Worm (Caenorhabditis elegans) whole organism, L2 larva: Measurements from ENCODE around the gene wdr-46.
A peak's percentile ranks its signal among the peaks of the same experiment; 100 is the strongest.

Experiments
- C34F6.9 ChIP-seq: fragments of 150-350 bp; optimal IDR thresholded peaks from 2 replicates; lab custom pipeline; 2014; ENCODE audit warnings: missing biosample characterization, missing genetic modification characterization
- F13H6.1 ChIP-seq: sonication (generic microtip); optimal IDR thresholded peaks from 2 replicates; lab custom pipeline; 2016; ENCODE audit warnings: missing genetic modification characterization, missing compliant biosample characterization
- R02D3.7 ChIP-seq: fragments of 150-350 bp; optimal IDR thresholded peaks from 2 replicates; lab custom pipeline; 2014; ENCODE audit warnings: missing biosample characterization, missing genetic modification characterization
- Y55F3AM.14 ChIP-seq: fragments of 200-800 bp; sonication (Bioruptor generic); optimal IDR thresholded peaks from 2 replicates; lab custom pipeline; 2018; ENCODE audit warnings: mild to moderate bottlenecking, missing genetic modification characterization, missing compliant biosample characterization
- ZK546.5 ChIP-seq: sonication (generic microtip); optimal IDR thresholded peaks from 2 replicates; lab custom pipeline; 2017; ENCODE audit warnings: missing biosample characterization, missing genetic modification characterization
- alr-1 ChIP-seq: fragments of 150-350 bp; optimal IDR thresholded peaks from 2 replicates; lab custom pipeline; 2014; ENCODE audit warnings: missing biosample characterization, missing genetic modification characterization
- aly-2 ChIP-seq: fragments of 150-350 bp; optimal IDR thresholded peaks from 2 replicates; lab custom pipeline; 2014; ENCODE audit warnings: missing biosample characterization, missing genetic modification characterization
- ama-1 ChIP-seq: fragments of 150-350 bp; optimal IDR thresholded peaks from 2 replicates; lab custom pipeline; 2018; ENCODE audit warnings: inconsistent platforms
- blmp-1 ChIP-seq: sonication (generic microtip); optimal IDR thresholded peaks from 2 replicates; lab custom pipeline; 2017; ENCODE audit warnings: missing genetic modification characterization, mild to moderate bottlenecking, missing compliant biosample characterization, antibody characterized with exemption, moderate library complexity; ENCODE audit not compliant: insufficient read depth
- ceh-16 ChIP-seq: fragments of 150-350 bp; optimal IDR thresholded peaks from 2 replicates; lab custom pipeline; 2014; ENCODE audit warnings: missing biosample characterization, missing genetic modification characterization
- ceh-82 ChIP-seq: fragments of 150-350 bp; optimal IDR thresholded peaks from 2 replicates; lab custom pipeline; 2014; ENCODE audit warnings: missing biosample characterization, missing genetic modification characterization
- crh-2 ChIP-seq: sonication (generic microtip); optimal IDR thresholded peaks from 2 replicates; lab custom pipeline; 2017; ENCODE audit warnings: missing biosample characterization, missing genetic modification characterization
- dmd-4 ChIP-seq: sonication (generic microtip); optimal IDR thresholded peaks from 2 replicates; lab custom pipeline; 2017; ENCODE audit warnings: missing biosample characterization, missing genetic modification characterization
- egl-27 ChIP-seq: sonication (generic microtip); optimal IDR thresholded peaks from 3 replicates; lab custom pipeline; 2017; ENCODE audit warnings: missing biosample characterization, missing genetic modification reagents, missing genetic modification characterization
- elt-1 ChIP-seq: fragments of 150-350 bp; optimal IDR thresholded peaks from 2 replicates; lab custom pipeline; 2014; ENCODE audit warnings: missing biosample characterization, missing genetic modification characterization
- elt-3 ChIP-seq: sonication (generic microtip); optimal IDR thresholded peaks from 2 replicates; lab custom pipeline; 2017; ENCODE audit warnings: missing biosample characterization, missing genetic modification characterization
- fos-1 ChIP-seq: fragments of 150-350 bp; optimal IDR thresholded peaks from 2 replicates; lab custom pipeline; 2014; ENCODE audit warnings: missing biosample characterization, missing genetic modification characterization
- gmeb-1 ChIP-seq: fragments of 150-350 bp; optimal IDR thresholded peaks from 2 replicates; lab custom pipeline; 2014; ENCODE audit warnings: missing biosample characterization, missing genetic modification characterization
- lin-11 ChIP-seq: fragments of 150-350 bp; sonication (generic microtip); optimal IDR thresholded peaks from 2 replicates; lab custom pipeline; 2014; ENCODE audit warnings: missing biosample characterization, missing genetic modification characterization, inconsistent platforms, mixed read lengths
- lin-13 ChIP-seq: fragments of 150-350 bp; optimal IDR thresholded peaks from 2 replicates; lab custom pipeline; 2014; ENCODE audit warnings: missing biosample characterization, missing genetic modification reagents, missing genetic modification characterization
- lin-39 ChIP-seq: fragments of 150-350 bp; optimal IDR thresholded peaks from 2 replicates; lab custom pipeline; 2014; ENCODE audit warnings: missing biosample characterization, missing genetic modification reagents, missing genetic modification characterization
- lsy-2 ChIP-seq, 2 experiments: fragments of 150-350 bp in 1 of 2; sonication (generic microtip) in 1 of 2; optimal IDR thresholded peaks; 2 replicates each; lab custom pipeline; 2014 to 2017; ENCODE audit warnings: missing biosample characterization in 2 of 2, missing genetic modification characterization in 2 of 2
- mab-5 ChIP-seq: fragments of 150-350 bp; optimal IDR thresholded peaks from 2 replicates; lab custom pipeline; 2014; ENCODE audit warnings: missing biosample characterization, missing genetic modification characterization
- mbf-1 ChIP-seq: sonication (generic microtip); optimal IDR thresholded peaks from 2 replicates; lab custom pipeline; 2017; ENCODE audit warnings: missing biosample characterization, missing genetic modification characterization
- mdl-1 ChIP-seq, 2 experiments: fragments of 150-350 bp in 1 of 2; sonication (generic microtip) in 1 of 2; optimal IDR thresholded peaks; 2 replicates each; lab custom pipeline; 2017; ENCODE audit warnings: missing biosample characterization in 2 of 2, missing genetic modification characterization in 2 of 2
- nhr-10 ChIP-seq: sonication (generic microtip); optimal IDR thresholded peaks from 2 replicates; lab custom pipeline; 2017; ENCODE audit warnings: missing biosample characterization, missing genetic modification characterization
- nhr-11 ChIP-seq: fragments of 150-350 bp; optimal IDR thresholded peaks from 2 replicates; lab custom pipeline; 2014; ENCODE audit warnings: missing biosample characterization, missing genetic modification characterization
- nhr-12 ChIP-seq: fragments of 150-350 bp; optimal IDR thresholded peaks from 2 replicates; lab custom pipeline; 2014; ENCODE audit warnings: missing biosample characterization, missing genetic modification characterization
- nhr-129 ChIP-seq: fragments of 150-350 bp; optimal IDR thresholded peaks from 2 replicates; lab custom pipeline; 2014; ENCODE audit warnings: missing biosample characterization, missing genetic modification characterization
- nhr-21 ChIP-seq: fragments of 150-350 bp; optimal IDR thresholded peaks from 2 replicates; lab custom pipeline; 2014; ENCODE audit warnings: missing biosample characterization, missing genetic modification characterization
- nhr-23 ChIP-seq: fragments of 150-350 bp; optimal IDR thresholded peaks from 2 replicates; lab custom pipeline; 2014; ENCODE audit warnings: missing biosample characterization, missing genetic modification reagents, missing genetic modification characterization
- nhr-237 ChIP-seq: fragments of 150-350 bp; optimal IDR thresholded peaks from 2 replicates; lab custom pipeline; 2014; ENCODE audit warnings: missing biosample characterization, missing genetic modification characterization
- nhr-25 ChIP-seq: fragments of 150-350 bp; sonication (generic microtip); optimal IDR thresholded peaks from 3 replicates; lab custom pipeline; 2014; ENCODE audit warnings: missing biosample characterization, missing genetic modification characterization
- nhr-6 ChIP-seq: fragments of 150-350 bp; optimal IDR thresholded peaks from 2 replicates; lab custom pipeline; 2014; ENCODE audit warnings: missing biosample characterization, missing genetic modification characterization
- nhr-77 ChIP-seq: fragments of 150-350 bp; optimal IDR thresholded peaks from 2 replicates; lab custom pipeline; 2014; ENCODE audit warnings: missing biosample characterization, missing genetic modification characterization
- peb-1 ChIP-seq: fragments of 150-350 bp; optimal IDR thresholded peaks from 2 replicates; lab custom pipeline; 2014; ENCODE audit warnings: missing biosample characterization, missing genetic modification characterization
- sem-4 ChIP-seq: fragments of 150-350 bp; optimal IDR thresholded peaks from 2 replicates; lab custom pipeline; 2014; ENCODE audit warnings: missing biosample characterization, missing genetic modification reagents, missing genetic modification characterization
- skn-1 ChIP-seq: sonication (generic microtip); optimal IDR thresholded peaks from 2 replicates; lab custom pipeline; 2017; ENCODE audit warnings: missing biosample characterization, missing genetic modification characterization
- sma-3 ChIP-seq: sonication (generic microtip); optimal IDR thresholded peaks from 2 replicates; lab custom pipeline; 2016; ENCODE audit warnings: missing genetic modification reagents, missing genetic modification characterization, missing compliant biosample characterization
- sma-9 ChIP-seq, 2 experiments: fragments of 150-350 bp in 1 of 2; sonication (generic microtip) in 1 of 2; optimal IDR thresholded peaks; 2 replicates each; lab custom pipeline; 2014 to 2016; ENCODE audit warnings: missing genetic modification characterization in 2 of 2, mild to moderate bottlenecking in 1 of 2, missing biosample characterization in 1 of 2, missing compliant biosample characterization in 1 of 2, missing genetic modification reagents in 1 of 2, moderate library complexity in 1 of 2
- snpc-4 ChIP-seq: fragments of 150-350 bp; optimal IDR thresholded peaks from 2 replicates; lab custom pipeline; 2014; ENCODE audit warnings: missing biosample characterization, missing genetic modification characterization
- unc-39 ChIP-seq: fragments of 150-350 bp; optimal IDR thresholded peaks from 2 replicates; lab custom pipeline; 2014; ENCODE audit warnings: missing biosample characterization, missing genetic modification characterization
- unc-55 ChIP-seq: fragments of 150-350 bp; sonication (generic microtip); optimal IDR thresholded peaks from 3 replicates; lab custom pipeline; 2014; ENCODE audit warnings: missing biosample characterization, missing genetic modification reagents, missing genetic modification characterization
- unc-62 ChIP-seq: fragments of 150-350 bp; optimal IDR thresholded peaks from 2 replicates; lab custom pipeline; 2014; ENCODE audit warnings: missing biosample characterization, missing genetic modification reagents, missing genetic modification characterization
- zag-1 ChIP-seq: fragments of 150-350 bp; optimal IDR thresholded peaks from 2 replicates; lab custom pipeline; 2014; ENCODE audit warnings: missing biosample characterization, missing genetic modification characterization
- ztf-1 ChIP-seq: fragments of 200-800 bp; sonication (Bioruptor generic); conservative IDR thresholded peaks from 2 replicates; pipeline ENCODE4 v1.3.6; 2022; ENCODE audit warnings: missing genetic modification characterization, missing compliant biosample characterization
- ztf-11 ChIP-seq: sonication (generic microtip); optimal IDR thresholded peaks from 2 replicates; lab custom pipeline; 2017; ENCODE audit warnings: missing biosample characterization, missing genetic modification characterization
- ztf-4 ChIP-seq: fragments of 150-350 bp; optimal IDR thresholded peaks from 2 replicates; lab custom pipeline; 2014; ENCODE audit warnings: missing biosample characterization, missing genetic modification characterization

The wdr-46 gene

ce11 chrIV:12385061-12385460 lies 13.0 kb downstream of the wdr-46 start, which contains the start of gene F28D1.6:
F28D1.6 (minus strand) TSS chrIV:12385161.
- TF ChIP-seq Y55F3AM.14 (GFP tag; lab: Kevin White, UChicago) (no peak), nhr-237 (no peak), nhr-6 (tag; lab: Kevin White, UChicago) (no peak), lin-11 (tag; lab: Kevin White, UChicago) (no peak)
- TF ChIP-seq, all 48 proteins: peak for 0

- TF ChIP-seq nhr-129 (tag; lab: Kevin White, UChicago) (peak; percentile 0), elt-3 (tag; lab: Kevin White, UChicago) (no peak)
These were observed 17.9 kb downstream of the wdr-46 start, which contains the start of gene spe-45 for ce11 chrIV:12389951-12390350. spe-45 (minus strand) TSS chrIV:12390095.

ce11 chrIV:12391003-12391637 lies 19.1 kb downstream of the wdr-46 start, which contains the start of the genes rps-23 and dpm-3:
rps-23 (minus strand) TSS chrIV:12391053.
dpm-3 (plus strand) TSS chrIV:12391587.
- TF ChIP-seq nhr-11 (tag; lab: Kevin White, UChicago) = peak; percentile 11
- no peak for TF ChIP-seq lin-39 (tag; lab: Kevin White, UChicago)
- TF ChIP-seq unc-39 (tag; lab: Kevin White, UChicago) = no peak
- TF ChIP-seq snpc-4 (tag; lab: Kevin White, UChicago) = peak; percentile 79
- TF ChIP-seq mdl-1 (tag; optimal IDR thresholded peaks at IDR 0.05; lab: Kevin White, UChicago) = peak; percentile 33 to 49
- TF ChIP-seq mbf-1 (tag; lab: Kevin White, UChicago) = no peak
- TF ChIP-seq nhr-6 (tag; lab: Kevin White, UChicago) = peak; percentile 76
- TF ChIP-seq nhr-12 (tag; lab: Kevin White, UChicago) = no peak
- TF ChIP-seq lin-11 (tag; lab: Kevin White, UChicago) = peak; percentile 97
- peak; percentile 96 for TF ChIP-seq lin-13 (GFP tag; lab: Kevin White, UChicago)
- TF ChIP-seq F13H6.1 (tag; lab: Kevin White, UChicago) = peak; percentile 89
- TF ChIP-seq unc-55 (GFP tag; lab: Kevin White, UChicago) = peak; percentile 98
- TF ChIP-seq sma-3 = peak; percentile 95
- peak; percentile 75 for TF ChIP-seq skn-1 (tag; lab: Kevin White, UChicago)
- no peak for TF ChIP-seq nhr-10 (tag; lab: Kevin White, UChicago)
- TF ChIP-seq aly-2 (tag; lab: Kevin White, UChicago) = no peak
- TF ChIP-seq egl-27 (tag; lab: Kevin White, UChicago) = peak; percentile 73
- TF ChIP-seq dmd-4 (tag; lab: Kevin White, UChicago) = no peak
- peak; percentile 81 for TF ChIP-seq fos-1 (tag; lab: Kevin White, UChicago)
- peak; percentile 88 for TF ChIP-seq nhr-21 (tag; lab: Kevin White, UChicago)
- no peak for TF ChIP-seq peb-1 (tag; lab: Kevin White, UChicago)
- TF ChIP-seq nhr-129 (tag; lab: Kevin White, UChicago) = peak; percentile 99
- TF ChIP-seq R02D3.7 = peak; percentile 51
- TF ChIP-seq gmeb-1 (tag; lab: Kevin White, UChicago) = peak; percentile 92
- peak; percentile 80 for TF ChIP-seq mab-5 (tag; lab: Kevin White, UChicago)
- TF ChIP-seq unc-62 (GFP tag; lab: Kevin White, UChicago) = no peak
- no peak for TF ChIP-seq elt-3 (tag; lab: Kevin White, UChicago)
- peak; percentile 25 for TF ChIP-seq ama-1 (lab: Kevin White, UChicago)
- peak; percentile 8 for TF ChIP-seq ceh-16 (tag; lab: Kevin White, UChicago)
- peak; percentile 75 for TF ChIP-seq blmp-1
- peak; percentile 88 for TF ChIP-seq sem-4 (tag; lab: Kevin White, UChicago)
- peak; percentile 62 for TF ChIP-seq nhr-237
- peak; percentile 96 for TF ChIP-seq C34F6.9 (tag; lab: Kevin White, UChicago)
- peak; percentile 93 for TF ChIP-seq nhr-25 (tag; lab: Kevin White, UChicago)
- TF ChIP-seq Y55F3AM.14 (GFP tag; lab: Kevin White, UChicago) = peak; percentile 73
- peak; percentile 61 for TF ChIP-seq zag-1
- no peak for TF ChIP-seq elt-1 (tag; lab: Kevin White, UChicago)
- TF ChIP-seq ceh-82 = peak; percentile 90
- TF ChIP-seq ztf-1 (GFP tag; lab: Robert Waterston, UW) = no peak
- peak; percentile 93 for TF ChIP-seq sma-9 (GFP tag; optimal IDR thresholded peaks at IDR 0.05; lab: Kevin White, UChicago)
- no peak for TF ChIP-seq sma-9 (tag; optimal IDR thresholded peaks at IDR 0.05; lab: Kevin White, UChicago)
- peak; percentile 96 for TF ChIP-seq crh-2
- peak; percentile 99 to 100 for TF ChIP-seq lsy-2 (tag; optimal IDR thresholded peaks at IDR 0.05; lab: Kevin White, UChicago)
- TF ChIP-seq nhr-23 (tag; lab: Kevin White, UChicago) = no peak
- peak; percentile 50 for TF ChIP-seq nhr-77 (tag; lab: Kevin White, UChicago)
- TF ChIP-seq ztf-11 (tag; lab: Kevin White, UChicago) = no peak
- TF ChIP-seq ZK546.5 (tag; lab: Kevin White, UChicago) = peak; percentile 98
- TF ChIP-seq ztf-4 (tag; lab: Kevin White, UChicago) = peak; percentile 86
- TF ChIP-seq alr-1 = no peak
- TF ChIP-seq, all 48 proteins: peak for 33
